Worm (Caenorhabditis elegans): ENCODE results near the gene K03H6.4.

ce11 chrIV:1565725-1566124 is 44.6 kb upstream of the K03H6.4 start:
- TF ChIP-seq zag-1 (tag; optimal IDR thresholded peaks at IDR 0.05) (no peak), nhr-237 (tag; optimal IDR thresholded peaks at IDR 0.05) (no peak), ama-1 (optimal IDR thresholded peaks at IDR 0.05) (no peak), elt-3 (tag; optimal IDR thresholded peaks at IDR 0.05) (no peak), nhr-28 (tag; optimal IDR thresholded peaks at IDR 0.05) (no peak), ztf-4 (tag; optimal IDR thresholded peaks at IDR 0.05) (no peak), lin-13 (GFP tag; optimal IDR thresholded peaks at IDR 0.05) (no peak), pag-3 (tag; optimal IDR thresholded peaks at IDR 0.05; ENCODE audit: borderline replicate concordance, insufficient read depth) (no peak), unc-62 (GFP tag; optimal IDR thresholded peaks at IDR 0.05) (no peak), lsy-2 (tag; optimal IDR thresholded peaks at IDR 0.05) (no peak), lin-15B (tag; optimal IDR thresholded peaks at IDR 0.05) (no peak), jun-1 (tag; optimal IDR thresholded peaks at IDR 0.05) (no peak), snpc-4 (tag; optimal IDR thresholded peaks at IDR 0.05) (no peak)
